Fruit fly (Drosophila melanogaster) whole organism, embryonic: ENCODE measurements around the gene CG9316.

Experiments
- ATbp ChIP-seq: fragments of 200-800 bp; sonication (Bioruptor generic); optimal IDR thresholded peaks from 2 replicates; lab custom pipeline; 2017; ENCODE audit warnings: missing biosample characterization, mild to moderate bottlenecking, missing genetic modification characterization, missing genetic modification reagents
- Abd-B ChIP-seq: fragments of 200-800 bp; sonication (Bioruptor generic); optimal IDR thresholded peaks from 2 replicates; lab custom pipeline; 2018; ENCODE audit warnings: missing biosample characterization, mild to moderate bottlenecking, missing genetic modification characterization, moderate library complexity
- Asciz ChIP-seq: fragments of 200-800 bp; sonication (Bioruptor generic); optimal IDR thresholded peaks from 2 replicates; lab custom pipeline; 2017; ENCODE audit warnings: missing biosample characterization, mild to moderate bottlenecking, missing genetic modification characterization, missing genetic modification reagents
- Atf6 ChIP-seq: fragments of 200-800 bp; sonication (Bioruptor generic); IDR thresholded peaks from 2 replicates; pipeline ENCODE4 v1.3.6; 2022; ENCODE audit warnings: missing biosample characterization, missing genetic modification characterization
- B-H1 ChIP-seq: fragments of 200-800 bp; sonication (Bioruptor generic); IDR thresholded peaks from 3 replicates; pipeline ENCODE4 v1.3.6; 2022; ENCODE audit warnings: missing biosample characterization, missing genetic modification characterization
- CG11398 ChIP-seq: fragments of 200-800 bp; sonication (Bioruptor generic); optimal IDR thresholded peaks from 2 replicates; lab custom pipeline; 2016; ENCODE audit warnings: missing biosample characterization, missing genetic modification characterization
- CG11456 ChIP-seq: fragments of 200-800 bp; sonication (Bioruptor generic); IDR thresholded peaks from 3 replicates; pipeline ENCODE4 v1.3.6; 2022; ENCODE audit warnings: missing biosample characterization, missing genetic modification characterization
- CG12155 ChIP-seq: fragments of 200-800 bp; sonication (Bioruptor generic); optimal IDR thresholded peaks from 3 replicates; lab custom pipeline; 2016; ENCODE audit warnings: missing biosample characterization, missing genetic modification characterization
- CG12219 ChIP-seq: fragments of 200-800 bp; sonication (Bioruptor generic); optimal IDR thresholded peaks from 3 replicates; lab custom pipeline; 2018; ENCODE audit warnings: missing biosample characterization, mild to moderate bottlenecking, missing genetic modification characterization
- CG12391 ChIP-seq: fragments of 200-800 bp; sonication (Bioruptor generic); optimal IDR thresholded peaks from 3 replicates; lab custom pipeline; 2018; ENCODE audit warnings: missing biosample characterization, mild to moderate bottlenecking, missing genetic modification characterization, moderate library complexity
- CG12659 ChIP-seq: fragments of 200-800 bp; sonication (Bioruptor generic); optimal IDR thresholded peaks from 3 replicates; lab custom pipeline; 2017; ENCODE audit warnings: mild to moderate bottlenecking, missing biosample characterization, missing genetic modification reagents, missing genetic modification characterization
- CG1529 ChIP-seq: fragments of 200-800 bp; sonication (Bioruptor generic); optimal IDR thresholded peaks from 3 replicates; lab custom pipeline; 2018; ENCODE audit warnings: missing biosample characterization, missing genetic modification characterization
- CG17802 ChIP-seq: fragments of 200-800 bp; sonication (Bioruptor generic); optimal IDR thresholded peaks from 2 replicates; lab custom pipeline; 2018; ENCODE audit warnings: missing biosample characterization, mild to moderate bottlenecking, missing genetic modification characterization, moderate library complexity
- CG18011 ChIP-seq: fragments of 200-800 bp; sonication (Bioruptor generic); optimal IDR thresholded peaks from 2 replicates; lab custom pipeline; 2017; ENCODE audit warnings: missing biosample characterization, missing genetic modification characterization, mild to moderate bottlenecking, moderate library complexity, missing genotype
- CG18764 ChIP-seq: fragments of 200-800 bp; sonication (Bioruptor generic); optimal IDR thresholded peaks from 3 replicates; lab custom pipeline; 2016; ENCODE audit warnings: missing biosample characterization, missing genetic modification characterization
- CG31365 ChIP-seq: fragments of 200-800 bp; sonication (Bioruptor generic); optimal IDR thresholded peaks from 2 replicates; lab custom pipeline; 2018; ENCODE audit warnings: missing biosample characterization, mild to moderate bottlenecking, missing genetic modification characterization
- CG31441 ChIP-seq: fragments of 200-800 bp; sonication (Bioruptor generic); IDR thresholded peaks from 2 replicates; pipeline ENCODE4 v1.3.6; 2022; ENCODE audit warnings: missing biosample characterization, missing genetic modification characterization
- CG4328 ChIP-seq: fragments of 200-800 bp; sonication (Bioruptor generic); optimal IDR thresholded peaks from 3 replicates; lab custom pipeline; 2017; ENCODE audit warnings: missing biosample characterization, missing genetic modification reagents, missing genetic modification characterization
- CG6791 ChIP-seq: fragments of 200-800 bp; sonication (Bioruptor generic); IDR thresholded peaks from 3 replicates; pipeline ENCODE4 v1.3.6; 2022; ENCODE audit warnings: missing biosample characterization, missing genetic modification characterization; ENCODE audit not compliant: partially characterized antibody
- CG6813 ChIP-seq: fragments of 200-800 bp; sonication (Bioruptor generic); optimal IDR thresholded peaks from 2 replicates; lab custom pipeline; 2017; ENCODE audit warnings: missing biosample characterization, missing genetic modification characterization, mild to moderate bottlenecking, moderate library complexity, missing genetic modification reagents
- CG9215 ChIP-seq: fragments of 200-800 bp; sonication (Bioruptor generic); IDR thresholded peaks from 2 replicates; pipeline ENCODE4 v1.3.6; 2022; ENCODE audit warnings: missing biosample characterization, missing genetic modification characterization
- D19A ChIP-seq: fragments of 200-800 bp; optimal IDR thresholded peaks from 3 replicates; lab custom pipeline; 2019; ENCODE audit warnings: missing biosample characterization, mild to moderate bottlenecking, missing genetic modification characterization, moderate library complexity
- Ets65A ChIP-seq: fragments of 200-800 bp; sonication (Bioruptor generic); peaks from one replicate; lab custom pipeline; 2016; ENCODE audit warnings: missing biosample characterization, missing genetic modification characterization
- Ets97D ChIP-seq: fragments of 200-800 bp; sonication (Bioruptor generic); optimal IDR thresholded peaks from 3 replicates; lab custom pipeline; 2016; ENCODE audit warnings: missing biosample characterization, missing genetic modification characterization
- Fer2 ChIP-seq: fragments of 200-800 bp; sonication (Bioruptor generic); optimal IDR thresholded peaks from 2 replicates; lab custom pipeline; 2018; ENCODE audit warnings: missing biosample characterization, mild to moderate bottlenecking, missing genetic modification characterization, moderate library complexity
- HHEX ChIP-seq: fragments of 200-800 bp; sonication (Bioruptor generic); optimal IDR thresholded peaks from 3 replicates; lab custom pipeline; 2017; ENCODE audit warnings: missing biosample characterization, mild to moderate bottlenecking, missing genetic modification characterization, missing genetic modification reagents
- HLH54F ChIP-seq: fragments of 200-800 bp; sonication (Bioruptor generic); optimal IDR thresholded peaks from 3 replicates; lab custom pipeline; 2016; ENCODE audit warnings: missing biosample characterization, missing genetic modification characterization
- HLHmδ ChIP-seq: fragments of 200-800 bp; sonication (Bioruptor generic); optimal IDR thresholded peaks from 2 replicates; lab custom pipeline; 2018; ENCODE audit warnings: missing biosample characterization, mild to moderate bottlenecking, missing genetic modification characterization, moderate library complexity
- Hr39 ChIP-seq: fragments of >200 bp; optimal IDR thresholded peaks from 2 replicates; lab custom pipeline; 2017
- Mes4 ChIP-seq: fragments of 200-800 bp; sonication (Bioruptor generic); optimal IDR thresholded peaks from 2 replicates; lab custom pipeline; 2016; ENCODE audit warnings: missing biosample characterization, missing genetic modification characterization
- Sin3A ChIP-seq: fragments of >200 bp; optimal IDR thresholded peaks from 2 replicates; lab custom pipeline; 2018
- Sry-β ChIP-seq: fragments of 200-800 bp; sonication (Bioruptor generic); optimal IDR thresholded peaks from 2 replicates; lab custom pipeline; 2018; ENCODE audit warnings: missing biosample characterization, mild to moderate bottlenecking, missing genetic modification characterization, moderate library complexity
- Stat92E ChIP-seq, 3 experiments: fragments of >200 bp in 2 of 3; fragments of 200-800 bp in 1 of 3; sonication (Bioruptor generic) in 1 of 3; optimal IDR thresholded peaks; 2 replicates each; lab custom pipeline; 2017 to 2019; ENCODE audit warnings: missing biosample characterization in 3 of 3, missing genetic modification characterization in 3 of 3, mild to moderate bottlenecking in 1 of 3, moderate library complexity in 1 of 3
- ab ChIP-seq: fragments of 200-800 bp; sonication (Bioruptor generic); optimal IDR thresholded peaks from 2 replicates; lab custom pipeline; 2016; ENCODE audit warnings: missing biosample characterization, missing genetic modification characterization
- cad ChIP-seq: fragments of >200 bp; optimal IDR thresholded peaks from 2 replicates; lab custom pipeline; 2017; ENCODE audit warnings: missing biosample characterization, missing genetic modification characterization
- cg ChIP-seq: fragments of 200-800 bp; sonication (Bioruptor generic); optimal IDR thresholded peaks from 3 replicates; lab custom pipeline; 2019; ENCODE audit warnings: missing biosample characterization, mild to moderate bottlenecking, missing genetic modification characterization, moderate library complexity
- chn ChIP-seq: fragments of 200-800 bp; sonication (Bioruptor generic); optimal IDR thresholded peaks from 2 replicates; lab custom pipeline; 2016; ENCODE audit warnings: missing biosample characterization, missing genetic modification characterization
- danr ChIP-seq: fragments of 200-800 bp; sonication (Bioruptor generic); IDR thresholded peaks from 2 replicates; pipeline ENCODE4 v1.3.6; 2022; ENCODE audit warnings: missing biosample characterization, missing genetic modification characterization
- emc ChIP-seq: fragments of 200-800 bp; sonication (Bioruptor generic); optimal IDR thresholded peaks from 2 replicates; lab custom pipeline; 2016; ENCODE audit warnings: missing biosample characterization, missing genetic modification characterization
- h ChIP-seq: fragments of >200 bp; optimal IDR thresholded peaks from 2 replicates; lab custom pipeline; 2017
- hbn ChIP-seq: fragments of 200-800 bp; sonication (Bioruptor generic); IDR thresholded peaks from 2 replicates; pipeline ENCODE4 v1.3.6; 2022; ENCODE audit warnings: missing biosample characterization, missing genetic modification characterization; ENCODE audit not compliant: partially characterized antibody
- lbe ChIP-seq: fragments of 200-800 bp; sonication (Bioruptor generic); optimal IDR thresholded peaks from 2 replicates; lab custom pipeline; 2016; ENCODE audit warnings: missing biosample characterization, mild to moderate bottlenecking, missing genetic modification characterization
- maf-S ChIP-seq: fragments of 200-800 bp; sonication (Bioruptor generic); optimal IDR thresholded peaks from 2 replicates; lab custom pipeline; 2016; ENCODE audit warnings: missing biosample characterization, missing genetic modification characterization
- mirr ChIP-seq: fragments of 200-800 bp; sonication (Bioruptor generic); optimal IDR thresholded peaks from 3 replicates; lab custom pipeline; 2018; ENCODE audit warnings: missing biosample characterization, mild to moderate bottlenecking, missing genetic modification characterization
- org-1 ChIP-seq: fragments of 200-800 bp; sonication (Bioruptor generic); optimal IDR thresholded peaks from 2 replicates; lab custom pipeline; 2017; ENCODE audit warnings: missing biosample characterization, missing genetic modification characterization
- otp ChIP-seq: fragments of 200-800 bp; sonication (Bioruptor generic); IDR thresholded peaks from 3 replicates; pipeline ENCODE4, ENCODE4 v1.3.6; 2022; ENCODE audit warnings: missing biosample characterization, missing genetic modification characterization
- pita ChIP-seq: fragments of 200-800 bp; sonication (Bioruptor generic); optimal IDR thresholded peaks from 2 replicates; lab custom pipeline; 2017; ENCODE audit warnings: missing biosample characterization, mild to moderate bottlenecking, missing genetic modification characterization
- run ChIP-seq: fragments of 200-800 bp; sonication (Bioruptor generic); optimal IDR thresholded peaks from 3 replicates; lab custom pipeline; 2018; ENCODE audit warnings: missing biosample characterization, mild to moderate bottlenecking, missing genetic modification characterization
- salm ChIP-seq: fragments of 200-800 bp; sonication (Bioruptor generic); optimal IDR thresholded peaks from 2 replicates; lab custom pipeline; 2018; ENCODE audit warnings: missing biosample characterization, mild to moderate bottlenecking, missing genetic modification characterization
- tll ChIP-seq, 2 experiments: fragments of 200-800 bp in 1 of 2; fragments of >200 bp in 1 of 2; sonication (Bioruptor generic) in 1 of 2; optimal IDR thresholded peaks; 2 replicates each; lab custom pipeline; 2017 to 2019; ENCODE audit warnings: missing biosample characterization in 2 of 2, missing genetic modification characterization in 2 of 2, mild to moderate bottlenecking in 1 of 2, moderate library complexity in 1 of 2
- ttk ChIP-seq: fragments of 200-800 bp; sonication (Bioruptor generic); IDR thresholded peaks from 2 replicates; pipeline ENCODE4 v2.1.2; 2022; ENCODE audit warnings: missing biosample characterization, missing genetic modification characterization

The CG9316 gene

DNA sequence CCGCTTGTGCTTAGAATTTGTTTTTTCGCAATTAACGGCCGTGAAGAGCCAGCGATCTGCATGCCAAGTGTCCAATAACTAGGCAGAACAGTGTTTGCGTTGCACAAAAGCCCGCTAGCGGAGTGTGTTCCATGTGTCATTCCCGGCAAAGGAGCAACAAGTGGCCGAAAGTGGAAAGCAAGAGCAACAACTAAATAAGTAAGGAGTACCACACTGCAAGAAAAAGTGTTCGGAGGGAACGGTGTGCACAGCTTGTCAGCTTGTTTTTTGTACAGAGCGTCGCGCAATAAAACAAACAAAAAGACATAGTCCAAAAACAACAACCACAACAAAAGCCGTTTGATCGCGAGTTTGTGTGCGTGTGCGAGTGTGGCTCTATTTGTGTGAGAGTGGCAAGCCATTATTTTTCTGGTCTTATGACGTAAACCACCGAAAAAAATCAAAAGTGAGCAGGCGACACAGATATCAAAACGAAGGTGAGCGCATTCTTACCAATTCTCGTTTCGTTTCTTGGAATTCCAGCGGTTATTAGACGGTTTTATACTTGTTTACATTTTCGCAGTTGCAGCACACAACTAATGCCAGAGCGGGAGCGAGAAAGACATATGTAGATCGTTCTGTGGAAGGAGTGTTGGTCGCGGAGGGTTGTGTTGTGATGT lies 32.0 kb upstream of the CG9316 start (continued):
- TF ChIP-seq Stat92E (GFP tag; optimal IDR thresholded peaks at IDR 0.05; lab: Kevin White, UChicago): peak in 1 of 3 experiments; percentile 88
- TF ChIP-seq ab (GFP tag; lab: Kevin White, UChicago): no peak
- no peak for TF ChIP-seq lbe (GFP tag; lab: Kevin White, UChicago)
- TF ChIP-seq CG17802 (tag; lab: Kevin White, UChicago): no peak
- no peak for TF ChIP-seq cad (GFP tag; lab: Kevin White, UChicago)
- no peak for TF ChIP-seq maf-S (GFP tag; lab: Kevin White, UChicago)
- TF ChIP-seq CG12155 (GFP tag; lab: Kevin White, UChicago): no peak
- TF ChIP-seq salm (tag; lab: Kevin White, UChicago): no peak
- no peak for TF ChIP-seq emc (GFP tag; lab: Kevin White, UChicago)
- TF ChIP-seq CG4328 (GFP tag; lab: Kevin White, UChicago): no peak
- no peak for TF ChIP-seq Abd-B
- TF ChIP-seq h (lab: Kevin White, UChicago): no peak
- no peak for TF ChIP-seq Ets65A (GFP tag; lab: Kevin White, UChicago)
- TF ChIP-seq org-1: peak; percentile 38
- no peak for TF ChIP-seq HLHmδ
- no peak for TF ChIP-seq CG31365 (tag; lab: Kevin White, UChicago)
- TF ChIP-seq ttk (GFP tag; lab: Robert Waterston, UW): no peak
- TF ChIP-seq Mes4 (GFP tag; lab: Kevin White, UChicago): no peak
- TF ChIP-seq CG11456 (GFP tag; lab: Robert Waterston, UW): no peak
- TF ChIP-seq mirr (GFP tag; lab: Kevin White, UChicago): peak; percentile 1
- peak; percentile 29 for TF ChIP-seq CG12659 (GFP tag; lab: Kevin White, UChicago)
- no peak for TF ChIP-seq otp
- no peak for TF ChIP-seq Atf6 (GFP tag; lab: Robert Waterston, UW)
- no peak for TF ChIP-seq CG1529 (GFP tag; lab: Kevin White, UChicago)
- no peak for TF ChIP-seq HHEX
- TF ChIP-seq B-H1 (GFP tag; lab: Robert Waterston, UW): no peak; the same call in 2 of the 3 replicates
- TF ChIP-seq hbn (GFP tag; lab: Robert Waterston, UW): no peak
- no peak for TF ChIP-seq tll (GFP tag; optimal IDR thresholded peaks at IDR 0.05; lab: Kevin White, UChicago)
- no peak for TF ChIP-seq CG6791 (GFP tag; lab: Robert Waterston, UW)
- no peak for TF ChIP-seq chn (GFP tag; lab: Kevin White, UChicago)
- no peak for TF ChIP-seq run (tag; lab: Kevin White, UChicago)
- TF ChIP-seq D19A (tag; lab: Kevin White, UChicago): no peak
- no peak for TF ChIP-seq danr (GFP tag; lab: Robert Waterston, UW)
- no peak for TF ChIP-seq Asciz (GFP tag; lab: Kevin White, UChicago)
- TF ChIP-seq pita: no peak
- no peak for TF ChIP-seq CG12391 (tag; lab: Kevin White, UChicago)
- TF ChIP-seq Ets97D: no peak
- TF ChIP-seq Hr39 (lab: Kevin White, UChicago): no peak
- peak; percentile 11 for TF ChIP-seq ATbp (GFP tag; lab: Kevin White, UChicago)
- no peak for TF ChIP-seq CG12219 (GFP tag; lab: Kevin White, UChicago)
- peak; percentile 79 for TF ChIP-seq cg (GFP tag; lab: Kevin White, UChicago)
- no peak for TF ChIP-seq HLH54F
- no peak for TF ChIP-seq CG18011 (GFP tag; lab: Kevin White, UChicago)
- no peak for TF ChIP-seq Fer2 (tag; lab: Kevin White, UChicago)
- no peak for TF ChIP-seq Sry-β (GFP tag; lab: Kevin White, UChicago)
- no peak for TF ChIP-seq Sin3A (lab: Kevin White, UChicago)
- TF ChIP-seq CG31441 (GFP tag; lab: Robert Waterston, UW): no peak
- no peak for TF ChIP-seq CG18764
- no peak for TF ChIP-seq CG6813 (GFP tag; lab: Kevin White, UChicago)
- no peak for TF ChIP-seq CG9215 (GFP tag; lab: Robert Waterston, UW)
- TF ChIP-seq CG11398: peak; percentile 21
